Worm (Caenorhabditis elegans): Measurements from ENCODE around the gene F53A9.3.

Gene F53A9.3

DNA sequence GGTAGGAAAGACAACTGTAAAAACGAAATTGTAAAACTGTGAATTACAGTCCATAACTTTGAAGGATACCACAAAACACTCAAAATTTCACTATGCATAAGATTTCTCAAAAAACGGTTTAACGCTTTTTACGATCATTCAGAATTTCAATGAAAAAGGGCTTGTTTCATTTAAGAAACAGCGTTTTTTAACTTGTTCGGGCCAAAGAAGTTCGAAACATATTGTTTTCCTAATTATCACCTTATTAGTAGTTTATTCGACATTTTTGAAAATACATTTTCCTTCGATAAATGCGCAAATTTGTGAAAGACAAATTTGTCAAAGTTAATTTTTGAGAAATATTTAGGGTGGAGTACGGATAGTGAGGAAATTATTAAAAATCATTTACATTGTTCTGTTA is 3.3 kb upstream of the F53A9.3 start:
- no peak for TF ChIP-seq W03F9.2 (tag; optimal IDR thresholded peaks at IDR 0.05)
- no peak for TF ChIP-seq him-1 (tag; optimal IDR thresholded peaks at IDR 0.05)
- no peak for TF ChIP-seq dao-5 (tag; optimal IDR thresholded peaks at IDR 0.05)

DNA sequence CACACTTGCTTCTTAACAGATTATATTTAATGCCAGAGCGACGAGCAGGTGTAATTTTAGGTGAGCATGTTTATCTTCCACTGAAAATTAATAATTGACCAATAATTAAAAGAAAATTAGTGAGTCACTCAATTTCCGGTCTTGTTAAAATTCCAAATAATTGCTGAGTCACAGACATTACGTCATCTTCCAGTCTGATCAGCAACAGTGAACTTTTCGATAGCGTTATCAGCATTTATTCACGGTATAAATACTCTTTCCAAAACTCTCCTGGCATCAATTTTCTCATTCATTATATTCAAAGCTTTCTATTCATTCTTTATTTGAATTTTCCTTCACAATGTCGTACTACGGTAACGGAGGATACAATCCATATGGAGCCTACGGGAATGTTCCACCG is 1.3 kb downstream of the F53A9.3 start, which contains the start of gene kreg-1:
TSS of gene kreg-1 (plus strand) at position 341 of the 400 bp plus-strand sequence.
- no peak for TF ChIP-seq him-1 (tag; optimal IDR thresholded peaks at IDR 0.05)
- TF ChIP-seq dao-5 (tag; optimal IDR thresholded peaks at IDR 0.05) = no peak
- TF ChIP-seq W03F9.2 (tag; optimal IDR thresholded peaks at IDR 0.05) = no peak

DNA sequence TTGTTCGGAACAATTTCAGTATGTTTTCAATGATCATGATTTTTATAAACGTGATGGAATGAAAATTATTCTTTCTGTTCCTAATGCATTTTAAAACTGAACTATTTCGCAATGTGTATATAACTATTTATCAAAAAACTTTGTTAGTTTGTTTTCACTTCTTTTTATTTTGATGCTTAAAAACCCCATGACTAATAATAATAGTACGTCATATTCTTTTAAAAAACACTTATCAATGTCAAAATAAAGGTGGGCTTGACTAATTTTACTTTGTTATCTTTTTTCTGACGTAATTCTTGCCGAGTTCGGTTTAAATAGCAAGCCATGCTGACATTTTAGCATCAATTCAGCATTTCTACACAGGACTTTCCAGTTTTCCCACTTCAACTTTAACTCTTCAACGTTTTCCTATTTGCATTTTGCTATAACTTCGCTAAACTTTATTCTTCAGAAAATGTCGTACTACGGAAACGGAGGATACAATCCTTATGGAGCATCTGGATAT is 3.0 kb downstream of the F53A9.3 start, which contains the start of gene F53A9.1:
TSS of gene F53A9.1 (plus strand) at position 455 of the 505 bp plus-strand sequence.
- TF ChIP-seq W03F9.2 (tag; optimal IDR thresholded peaks at IDR 0.05) (no peak), dao-5 (tag; optimal IDR thresholded peaks at IDR 0.05) (no peak), him-1 (tag; optimal IDR thresholded peaks at IDR 0.05) (no peak)

DNA sequence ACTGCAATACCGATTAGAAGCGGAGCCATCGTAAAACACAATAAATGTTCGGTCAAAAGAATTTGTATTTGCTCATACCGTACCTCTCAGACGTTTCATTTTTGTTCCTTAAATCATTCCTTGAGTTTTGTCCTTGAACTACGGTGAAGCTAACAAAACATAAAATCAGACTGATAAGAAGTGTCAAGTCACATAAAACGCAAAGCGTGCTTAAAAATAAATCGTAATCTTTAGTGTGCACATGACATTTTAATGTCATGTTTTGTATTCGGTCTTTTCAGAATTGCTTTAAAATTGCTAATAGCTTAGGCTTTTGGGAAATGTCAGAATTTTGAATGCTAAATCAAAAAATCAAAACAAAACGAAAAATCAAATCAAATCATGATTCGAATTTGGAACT is 4.5 kb downstream of the F53A9.3 start:
- no peak for TF ChIP-seq dao-5 (tag; optimal IDR thresholded peaks at IDR 0.05)
- no peak for TF ChIP-seq him-1 (tag; optimal IDR thresholded peaks at IDR 0.05)
- TF ChIP-seq W03F9.2 (tag; optimal IDR thresholded peaks at IDR 0.05) = no peak

DNA sequence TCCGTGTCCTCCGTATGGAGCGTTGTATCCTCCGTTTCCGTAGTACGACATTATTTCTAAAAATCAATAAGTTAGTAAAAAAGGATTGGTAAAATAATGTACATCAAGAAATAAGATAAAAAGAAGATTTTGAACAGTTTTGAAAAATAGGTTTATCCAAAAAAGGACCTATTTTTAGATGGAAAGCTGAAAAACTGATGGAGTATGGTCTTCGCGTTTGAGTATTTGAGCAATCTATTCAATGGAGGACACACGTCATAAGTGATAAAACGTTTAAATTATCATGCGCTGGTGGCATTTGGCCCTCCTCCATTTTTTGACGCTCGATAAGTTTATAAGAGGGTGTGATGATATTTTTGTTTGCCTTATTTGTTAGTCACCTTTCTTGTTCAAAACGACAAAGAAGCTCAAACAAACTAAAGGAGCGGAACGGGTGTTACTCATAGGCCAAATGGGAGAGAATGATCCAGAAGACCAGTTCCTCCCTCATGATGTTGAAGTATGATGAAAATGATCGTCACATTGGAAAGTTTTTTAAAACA is 5.7 kb downstream of the F53A9.3 start, which contains the start of gene F53A9.6:
TSS of gene F53A9.6 (minus strand) at position 51 of the 542 bp plus-strand sequence.
- TF ChIP-seq W03F9.2 (tag; optimal IDR thresholded peaks at IDR 0.05) = no peak
- no peak for TF ChIP-seq him-1 (tag; optimal IDR thresholded peaks at IDR 0.05)
- no peak for TF ChIP-seq dao-5 (tag; optimal IDR thresholded peaks at IDR 0.05)

DNA sequence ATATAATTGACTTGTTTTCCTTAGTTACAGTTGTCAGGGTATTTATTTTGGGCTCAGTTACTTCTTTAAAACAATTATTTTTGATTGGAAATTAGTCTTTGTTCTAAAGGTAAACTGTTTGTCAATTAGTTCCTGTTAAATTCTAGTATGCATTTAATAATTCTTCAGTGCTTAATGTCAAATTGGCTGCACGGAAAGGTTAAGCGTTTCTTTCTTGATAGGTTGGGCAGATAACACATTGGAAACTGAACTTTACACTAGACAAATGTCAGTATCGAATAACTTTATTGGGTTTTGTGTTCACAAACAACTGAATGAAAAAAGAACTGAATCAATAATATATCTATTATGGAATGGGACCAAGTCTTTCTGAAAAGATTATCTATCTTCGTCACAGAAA is 6.7 kb downstream of the F53A9.3 start:
- TF ChIP-seq W03F9.2 (tag; optimal IDR thresholded peaks at IDR 0.05) (no peak), dao-5 (tag; optimal IDR thresholded peaks at IDR 0.05) (no peak)

DNA sequence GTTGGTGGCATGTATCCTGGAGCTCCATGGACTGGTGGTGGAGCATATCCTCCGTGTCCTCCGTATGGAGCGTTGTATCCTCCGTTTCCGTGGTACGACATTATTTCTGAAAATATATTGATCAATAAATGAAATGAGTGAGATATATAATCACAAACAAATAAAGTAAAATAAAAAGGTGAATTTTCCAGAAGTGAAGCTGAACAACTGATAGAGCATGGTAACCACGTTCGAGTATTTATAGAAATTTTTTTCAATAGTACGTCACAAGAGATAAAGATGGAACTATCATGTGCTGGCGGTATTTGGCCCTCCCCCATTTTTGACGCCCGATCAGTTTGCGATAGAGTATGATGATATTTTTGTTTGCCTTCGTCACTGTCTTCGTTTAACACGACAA is 8.7 kb downstream of the F53A9.3 start, which contains the start of gene F53A9.7:
TSS of gene F53A9.7 (minus strand) at position 101 of the 400 bp plus-strand sequence.
- TF ChIP-seq W03F9.2 (tag; optimal IDR thresholded peaks at IDR 0.05) (no peak), him-1 (tag; optimal IDR thresholded peaks at IDR 0.05) (no peak), dao-5 (tag; optimal IDR thresholded peaks at IDR 0.05) (no peak)

DNA sequence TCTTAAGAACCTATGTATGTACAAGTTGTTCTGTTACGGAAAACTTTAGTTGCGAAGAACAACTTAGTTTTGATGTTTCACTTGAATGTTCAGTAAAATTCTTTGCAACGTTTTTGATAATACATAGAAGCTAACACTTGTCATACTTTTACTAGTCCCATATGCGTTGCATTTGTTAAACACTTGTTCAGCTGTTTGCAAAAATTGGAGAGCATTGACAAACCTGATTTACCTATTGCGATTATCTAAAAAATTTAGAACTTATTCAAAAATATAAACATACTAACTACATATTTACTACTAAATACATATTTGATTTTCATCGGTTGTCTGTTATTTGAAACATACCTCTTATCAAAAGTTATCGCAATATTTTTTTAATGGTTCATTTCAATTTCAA is 10.0 kb downstream of the F53A9.3 start:
- no peak for TF ChIP-seq him-1 (tag; optimal IDR thresholded peaks at IDR 0.05)
- no peak for TF ChIP-seq W03F9.2 (tag; optimal IDR thresholded peaks at IDR 0.05)
- TF ChIP-seq dao-5 (tag; optimal IDR thresholded peaks at IDR 0.05) = no peak

DNA sequence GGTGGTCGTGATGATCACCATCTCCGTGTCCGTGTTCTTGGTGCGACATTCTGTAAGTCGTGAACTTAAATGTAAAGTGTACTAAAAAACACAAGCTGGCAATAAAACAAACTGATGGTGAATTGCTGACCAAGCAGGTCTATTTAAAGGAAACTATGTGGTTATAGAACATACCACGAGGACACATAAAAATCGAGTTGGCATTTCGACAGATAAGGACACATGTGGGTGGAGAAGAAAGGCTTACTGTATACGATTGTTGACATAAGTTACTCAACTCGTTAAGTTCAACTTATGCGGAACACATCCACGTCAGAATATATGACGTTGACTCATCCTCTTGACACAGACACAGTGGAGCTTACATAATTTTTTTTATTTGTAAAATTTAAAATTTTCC is 10.7 kb downstream of the F53A9.3 start, which contains the start of gene F53A9.8:
TSS of gene F53A9.8 (minus strand) at position 49 of the 400 bp plus-strand sequence.
- TF ChIP-seq W03F9.2 (tag; optimal IDR thresholded peaks at IDR 0.05) (no peak), him-1 (tag; optimal IDR thresholded peaks at IDR 0.05) (no peak), dao-5 (tag; optimal IDR thresholded peaks at IDR 0.05) (no peak)

DNA sequence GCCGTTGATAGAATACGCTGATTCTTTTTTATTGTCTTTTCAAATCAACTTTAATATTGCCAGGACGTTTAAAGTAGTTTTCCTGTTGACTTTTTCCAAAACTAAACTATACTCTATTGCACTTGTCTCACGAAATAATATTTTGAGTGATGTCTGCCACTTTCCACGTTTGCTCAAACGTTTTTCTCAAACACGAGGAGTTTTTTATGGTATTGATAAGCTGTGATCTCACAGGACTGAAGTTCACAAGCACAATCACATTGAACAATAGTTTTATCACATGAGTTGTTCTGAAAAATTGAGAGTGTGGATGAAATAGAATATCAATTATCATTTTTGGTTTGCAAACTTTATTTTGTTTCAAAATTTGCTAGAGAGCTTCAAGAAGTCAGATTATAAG is 11.7 kb downstream of the F53A9.3 start:
- TF ChIP-seq dao-5 (tag; optimal IDR thresholded peaks at IDR 0.05) (no peak), him-1 (tag; optimal IDR thresholded peaks at IDR 0.05) (no peak), W03F9.2 (tag; optimal IDR thresholded peaks at IDR 0.05) (no peak)

DNA sequence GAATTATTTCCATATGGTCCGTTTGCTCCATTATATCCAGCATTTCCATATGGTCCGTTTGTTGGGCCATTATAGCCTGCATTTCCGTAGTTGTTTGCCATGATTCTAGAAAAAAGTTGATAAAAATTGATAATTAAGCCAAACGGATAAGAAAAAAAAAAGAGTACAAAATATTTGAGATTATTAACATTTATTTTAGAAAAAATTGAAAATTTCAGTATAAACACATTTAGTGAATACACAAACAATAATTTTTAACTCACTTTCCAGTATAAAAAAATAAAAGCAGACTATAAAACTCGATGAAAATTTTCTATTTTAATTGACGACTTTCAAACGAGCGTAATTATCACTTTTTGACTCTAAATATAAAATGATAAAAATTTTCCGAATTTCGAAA is 12.5 kb downstream of the F53A9.3 start, which contains the start of gene F53A9.9:
TSS of gene F53A9.9 (minus strand) at position 101 of the 400 bp plus-strand sequence.
- no peak for TF ChIP-seq dao-5 (tag; optimal IDR thresholded peaks at IDR 0.05)
- TF ChIP-seq W03F9.2 (tag; optimal IDR thresholded peaks at IDR 0.05) = no peak
- no peak for TF ChIP-seq him-1 (tag; optimal IDR thresholded peaks at IDR 0.05)

DNA sequence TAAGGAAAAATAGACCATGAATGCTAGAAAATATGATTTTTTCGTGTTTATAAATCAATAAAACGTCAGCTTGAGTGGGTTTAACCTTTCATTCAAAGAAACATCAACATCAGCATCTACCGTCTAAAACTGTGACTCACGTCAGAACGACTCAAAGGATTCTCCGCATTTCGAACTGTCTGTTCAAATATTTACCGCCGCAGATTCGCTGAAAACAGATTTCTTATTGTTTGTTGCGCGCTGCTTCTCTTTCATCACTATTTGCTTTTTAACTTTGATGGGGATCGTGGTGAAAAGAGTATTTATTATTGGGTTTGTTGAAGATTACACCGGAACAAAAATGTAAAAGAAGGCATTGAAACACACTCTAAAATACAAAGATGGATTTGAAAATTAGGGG is 13.1 kb downstream of the F53A9.3 start:
- TF ChIP-seq him-1 (tag; optimal IDR thresholded peaks at IDR 0.05) = no peak
- no peak for TF ChIP-seq dao-5 (tag; optimal IDR thresholded peaks at IDR 0.05)
- TF ChIP-seq W03F9.2 (tag; optimal IDR thresholded peaks at IDR 0.05) = no peak

DNA sequence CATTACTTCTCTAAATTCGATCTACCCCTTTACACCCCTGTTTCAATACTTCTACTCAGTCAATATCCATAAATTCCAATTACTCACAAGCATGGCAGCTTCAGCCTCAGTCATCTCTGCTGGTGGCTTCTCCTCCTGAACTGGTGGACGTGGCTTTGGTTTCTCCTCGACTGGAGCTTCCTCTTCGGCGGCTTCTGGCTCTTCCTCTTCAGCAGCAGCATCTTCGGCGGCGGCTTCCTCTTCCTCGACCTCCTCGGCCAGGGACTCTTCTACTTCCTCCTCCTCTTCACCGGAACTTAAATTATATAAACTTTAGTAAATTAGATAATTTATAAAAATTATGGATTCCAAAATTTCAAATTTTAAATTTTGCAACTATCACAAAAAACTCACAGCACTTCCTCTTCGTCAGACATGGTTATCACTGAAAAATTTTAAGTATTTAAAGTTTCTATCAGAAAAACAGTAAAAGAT is 15.0 kb downstream of the F53A9.3 start, which contains the start of gene tnt-2:
TSS of gene tnt-2 (minus strand) at position 424 of the 474 bp plus-strand sequence.
- TF ChIP-seq dao-5 (tag; optimal IDR thresholded peaks at IDR 0.05) (no peak), him-1 (tag; optimal IDR thresholded peaks at IDR 0.05) (no peak), W03F9.2 (tag; optimal IDR thresholded peaks at IDR 0.05) (no peak)

DNA sequence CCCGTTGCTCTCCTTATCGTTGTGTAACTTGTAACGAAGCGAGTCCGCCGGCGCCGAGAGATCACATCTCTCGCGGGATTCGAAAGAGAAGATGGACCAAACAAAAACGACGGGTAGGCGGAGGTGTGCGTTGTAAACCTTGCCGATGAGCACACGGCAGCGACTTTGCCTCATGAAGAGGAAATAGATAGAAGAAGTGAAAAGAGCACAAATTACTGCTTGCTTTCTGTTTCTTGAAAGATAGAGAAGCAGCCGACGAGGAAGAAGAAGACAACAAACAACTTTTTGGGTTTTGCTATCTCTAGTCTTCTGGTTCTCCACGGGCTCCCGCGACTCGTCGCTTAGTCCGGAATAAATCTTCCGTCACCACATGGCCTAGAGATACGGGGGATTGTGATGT is 15.7 kb downstream of the F53A9.3 start:
- TF ChIP-seq W03F9.2 (tag; optimal IDR thresholded peaks at IDR 0.05) = no peak
- no peak for TF ChIP-seq dao-5 (tag; optimal IDR thresholded peaks at IDR 0.05)
- no peak for TF ChIP-seq him-1 (tag; optimal IDR thresholded peaks at IDR 0.05)
